Worm (Caenorhabditis elegans) whole organism, L1 larva: ENCODE results near the gene atx-2.

Source experiments
- C04F5.9 ChIP-seq: sonication (generic microtip); optimal IDR thresholded peaks from 2 replicates; lab custom pipeline; 2016; ENCODE audit warnings: missing genetic modification characterization, missing compliant biosample characterization
- C16A3.4 ChIP-seq: fragments of 150-350 bp; optimal IDR thresholded peaks from 2 replicates; lab custom pipeline; 2014; ENCODE audit warnings: missing biosample characterization, missing genetic modification characterization
- F16B12.6 ChIP-seq: fragments of 150-350 bp; optimal IDR thresholded peaks from 2 replicates; lab custom pipeline; 2014; ENCODE audit warnings: missing biosample characterization, missing genetic modification characterization
- aha-1 ChIP-seq: fragments of 150-350 bp; optimal IDR thresholded peaks from 2 replicates; lab custom pipeline; 2014; ENCODE audit warnings: missing biosample characterization, missing genetic modification characterization
- ama-1 ChIP-seq: fragments of 150-350 bp; optimal IDR thresholded peaks from 2 replicates; lab custom pipeline; 2014
- blmp-1 ChIP-seq: fragments of 150-350 bp; optimal IDR thresholded peaks from 2 replicates; lab custom pipeline; 2014; ENCODE audit warnings: missing biosample characterization, missing genetic modification characterization
- ceh-63 ChIP-seq: fragments of 200-800 bp; sonication (Bioruptor generic); optimal IDR thresholded peaks from 2 replicates; lab custom pipeline; 2018; ENCODE audit warnings: mild to moderate bottlenecking, missing genetic modification characterization, missing compliant biosample characterization
- ceh-8 ChIP-seq: fragments of 200-800 bp; sonication (Bioruptor generic); optimal IDR thresholded peaks from 2 replicates; lab custom pipeline; 2018; ENCODE audit warnings: mild to moderate bottlenecking, missing genetic modification characterization, moderate library complexity, missing compliant biosample characterization
- ceh-90 ChIP-seq: sonication (generic microtip); optimal IDR thresholded peaks from 2 replicates; lab custom pipeline; 2016; ENCODE audit warnings: missing genetic modification characterization, missing compliant biosample characterization
- dpl-1 ChIP-seq, 3 experiments: fragments of 150-350 bp in 2 of 3; sonication (generic microtip) in 1 of 3; optimal IDR thresholded peaks; 2 replicates each; lab custom pipeline; 2014 to 2017; ENCODE audit warnings: missing biosample characterization in 3 of 3, missing genetic modification characterization in 3 of 3, missing genetic modification reagents in 3 of 3
- efl-1 ChIP-seq, 4 experiments: fragments of 150-350 bp; optimal IDR thresholded peaks in 3 of 4; peaks in 1 of 4; 1 replicate in 1 of 4; 2 replicates in 3 of 4; lab custom pipeline; 2014; ENCODE audit warnings: missing biosample characterization in 2 of 4, missing genetic modification characterization in 2 of 4, missing genetic modification reagents in 2 of 4
- efl-3 ChIP-seq: fragments of 200-800 bp; sonication (Bioruptor generic); optimal IDR thresholded peaks from 2 replicates; lab custom pipeline; 2018; ENCODE audit warnings: mild to moderate bottlenecking, missing genetic modification characterization, missing compliant biosample characterization
- egl-27 ChIP-seq, 2 experiments: fragments of 150-350 bp in 1 of 2; sonication (generic microtip); optimal IDR thresholded peaks; 3 replicates each; lab custom pipeline; 2017 to 2018; ENCODE audit warnings: missing biosample characterization in 2 of 2, missing genetic modification characterization in 2 of 2, missing genetic modification reagents in 2 of 2
- elt-3 ChIP-seq, 6 experiments: fragments of 150-350 bp in 1 of 6; sonication (generic microtip); optimal IDR thresholded peaks; 2 replicates each; lab custom pipeline; 2017 to 2018; ENCODE audit warnings: missing biosample characterization in 6 of 6, missing genetic modification characterization in 6 of 6, inconsistent platforms in 1 of 6
- ets-5 ChIP-seq: fragments of 200-800 bp; sonication (Bioruptor generic); IDR thresholded peaks from 2 replicates; pipeline ENCODE4 v1.3.6; 2022; ENCODE audit warnings: missing genetic modification characterization, missing compliant biosample characterization
- fkh-4 ChIP-seq: sonication (generic microtip); optimal IDR thresholded peaks from 2 replicates; lab custom pipeline; 2016; ENCODE audit warnings: missing compliant biosample characterization, missing genetic modification characterization, borderline replicate concordance
- fkh-8 ChIP-seq: sonication (generic microtip); optimal IDR thresholded peaks from 2 replicates; lab custom pipeline; 2016; ENCODE audit warnings: mild to moderate bottlenecking, missing genetic modification characterization, missing compliant biosample characterization
- fos-1 ChIP-seq: fragments of 150-350 bp; optimal IDR thresholded peaks from 2 replicates; lab custom pipeline; 2014; ENCODE audit warnings: missing biosample characterization, missing genetic modification characterization
- hlh-17 ChIP-seq: fragments of 200-800 bp; sonication (Bioruptor generic); optimal IDR thresholded peaks from 2 replicates; lab custom pipeline; 2018; ENCODE audit warnings: missing genetic modification characterization, mild to moderate bottlenecking, missing compliant biosample characterization, moderate library complexity, borderline replicate concordance
- hlh-4 ChIP-seq: sonication (generic microtip); optimal IDR thresholded peaks from 2 replicates; lab custom pipeline; 2016; ENCODE audit warnings: mild to moderate bottlenecking, missing genetic modification characterization, missing compliant biosample characterization
- jun-1 ChIP-seq: fragments of 150-350 bp; optimal IDR thresholded peaks from 2 replicates; lab custom pipeline; 2014; ENCODE audit warnings: missing biosample characterization, missing genetic modification reagents, missing genetic modification characterization
- lin-35 ChIP-seq, 2 experiments: fragments of 150-350 bp; optimal IDR thresholded peaks; 2 replicates each; lab custom pipeline; 2014; ENCODE audit warnings: missing biosample characterization in 2 of 2, missing genetic modification characterization in 2 of 2, missing genetic modification reagents in 2 of 2
- lsy-2 ChIP-seq, 2 experiments: fragments of 150-350 bp; optimal IDR thresholded peaks; 2 replicates each; lab custom pipeline; 2014; ENCODE audit warnings: missing biosample characterization in 2 of 2, missing genetic modification characterization in 2 of 2
- mdl-1 ChIP-seq, 2 experiments: fragments of 150-350 bp; optimal IDR thresholded peaks; 2 replicates each; lab custom pipeline; 2014 to 2017; ENCODE audit warnings: missing biosample characterization in 2 of 2, missing genetic modification characterization in 2 of 2, inconsistent platforms in 1 of 2
- mef-2 ChIP-seq: fragments of 150-350 bp; optimal IDR thresholded peaks from 2 replicates; lab custom pipeline; 2014; ENCODE audit warnings: missing biosample characterization, missing genetic modification characterization
- mep-1 ChIP-seq: fragments of 150-350 bp; optimal IDR thresholded peaks from 2 replicates; lab custom pipeline; 2014; ENCODE audit warnings: missing biosample characterization, missing genetic modification characterization
- nhr-11 ChIP-seq: fragments of 150-350 bp; optimal IDR thresholded peaks from 2 replicates; lab custom pipeline; 2014; ENCODE audit warnings: missing biosample characterization, missing genetic modification characterization
- nhr-12 ChIP-seq: sonication (generic microtip); optimal IDR thresholded peaks from 2 replicates; lab custom pipeline; 2017; ENCODE audit warnings: missing biosample characterization, missing genetic modification characterization
- nhr-20 ChIP-seq: sonication (generic microtip); optimal IDR thresholded peaks from 2 replicates; lab custom pipeline; 2016; ENCODE audit warnings: mild to moderate bottlenecking, missing genetic modification characterization, missing compliant biosample characterization
- nhr-28 ChIP-seq: fragments of 150-350 bp; optimal IDR thresholded peaks from 2 replicates; lab custom pipeline; 2014; ENCODE audit warnings: missing biosample characterization, missing genetic modification characterization
- nhr-84 ChIP-seq: sonication (generic microtip); optimal IDR thresholded peaks from 2 replicates; lab custom pipeline; 2017; ENCODE audit warnings: missing biosample characterization, missing genetic modification characterization
- nhr-85 ChIP-seq: sonication (generic microtip); peaks from one replicate; lab custom pipeline; 2016; ENCODE audit warnings: missing genetic modification characterization, inconsistent platforms, missing compliant biosample characterization
- pax-3 ChIP-seq: fragments of 200-800 bp; sonication (Bioruptor generic); optimal IDR thresholded peaks from 2 replicates; lab custom pipeline; 2018; ENCODE audit warnings: mild to moderate bottlenecking, missing genetic modification characterization, moderate library complexity, missing compliant biosample characterization
- pqm-1 ChIP-seq: sonication (generic microtip); optimal IDR thresholded peaks from 3 replicates; lab custom pipeline; 2017; ENCODE audit warnings: missing biosample characterization, missing genetic modification characterization
- rnt-1 ChIP-seq: sonication (generic microtip); optimal IDR thresholded peaks from 2 replicates; lab custom pipeline; 2016; ENCODE audit warnings: mild to moderate bottlenecking, missing genetic modification characterization, moderate library complexity, missing compliant biosample characterization
- sup-37 ChIP-seq: fragments of 200-800 bp; sonication (Bioruptor generic); optimal IDR thresholded peaks from 2 replicates; lab custom pipeline; 2018; ENCODE audit warnings: mild to moderate bottlenecking, missing genetic modification characterization, missing compliant biosample characterization
- swsn-7 ChIP-seq: sonication (generic microtip); optimal IDR thresholded peaks from 2 replicates; lab custom pipeline; 2016; ENCODE audit warnings: missing genetic modification characterization, missing compliant biosample characterization
- unc-30 ChIP-seq: sonication (generic microtip); optimal IDR thresholded peaks from 2 replicates; lab custom pipeline; 2017; ENCODE audit warnings: missing biosample characterization, missing genetic modification characterization
- unc-86 ChIP-seq: sonication (generic microtip); optimal IDR thresholded peaks from 2 replicates; lab custom pipeline; 2016; ENCODE audit warnings: missing genetic modification characterization, missing compliant biosample characterization
- zag-1 ChIP-seq: fragments of 150-350 bp; optimal IDR thresholded peaks from 2 replicates; lab custom pipeline; 2014; ENCODE audit warnings: missing biosample characterization, missing genetic modification characterization
- ztf-11 ChIP-seq, 2 experiments: sonication (generic microtip); optimal IDR thresholded peaks; 2 replicates each; lab custom pipeline; 2016 to 2017; ENCODE audit warnings: missing genetic modification characterization in 2 of 2, missing biosample characterization in 1 of 2, missing compliant biosample characterization in 1 of 2

The atx-2 gene

ce11 chrIII:10481988-10482387 lies 20.8 kb downstream of the atx-2 start, which contains the start of gene D2045.8:
Gene D2045.8, plus strand, starts transcription at chrIII:10482288.
- TF ChIP-seq unc-86 (tag; lab: Kevin White, UChicago): no peak
- no peak for TF ChIP-seq nhr-12 (tag; lab: Kevin White, UChicago)
- TF ChIP-seq lin-35 (GFP tag; optimal IDR thresholded peaks at IDR 0.05; lab: Kevin White, UChicago): no peak
- no peak for TF ChIP-seq blmp-1 (tag; lab: Kevin White, UChicago)
- no peak for TF ChIP-seq unc-30 (tag; lab: Kevin White, UChicago)
- TF ChIP-seq C04F5.9 (tag; lab: Kevin White, UChicago): no peak
- TF ChIP-seq zag-1 (tag; lab: Kevin White, UChicago): no peak

ce11 chrIII:10486455-10486854 lies 25.3 kb downstream of the atx-2 start:
- TF ChIP-seq ceh-8 (GFP tag; lab: Kevin White, UChicago): no peak
- no peak for TF ChIP-seq F16B12.6
- no peak for TF ChIP-seq efl-1 (optimal IDR thresholded peaks at IDR 0.05; lab: Kevin White, UChicago)
- TF ChIP-seq efl-1 (GFP tag; optimal IDR thresholded peaks at IDR 0.05 in 1 of 2; lab: Kevin White, UChicago): peak in 1 of 2 experiments; percentile 40
- TF ChIP-seq elt-3 (tag; optimal IDR thresholded peaks at IDR 0.05; lab: Kevin White, UChicago): peak in 4 of 6 experiments; percentile 14 to 61 (median 52)
- TF ChIP-seq nhr-85 (tag; lab: Kevin White, UChicago): peak; percentile 36
- peak; percentile 78 for TF ChIP-seq blmp-1 (tag; lab: Kevin White, UChicago)

ce11 chrIII:10488052-10488451 lies 26.9 kb downstream of the atx-2 start, which contains the start of gene ptr-25:
Gene ptr-25, plus strand, starts transcription at chrIII:10488124.
- TF ChIP-seq hlh-17 (GFP tag; lab: Kevin White, UChicago): no peak
- TF ChIP-seq efl-1 (optimal IDR thresholded peaks at IDR 0.05; lab: Kevin White, UChicago): no peak
- peak in 1 of 2 experiments; percentile 75 for TF ChIP-seq efl-1 (GFP tag; optimal IDR thresholded peaks at IDR 0.05 in 1 of 2; lab: Kevin White, UChicago)
- TF ChIP-seq, all 84 proteins: peak for 1

- TF ChIP-seq efl-3 (GFP tag; lab: Kevin White, UChicago) (no peak), C04F5.9 (tag; lab: Kevin White, UChicago) (no peak), pqm-1 (tag; lab: Kevin White, UChicago) (no peak), elt-3 (tag; optimal IDR thresholded peaks at IDR 0.05; lab: Kevin White, UChicago) (no peak), egl-27 (tag; optimal IDR thresholded peaks at IDR 0.05; lab: Kevin White, UChicago) (no peak), nhr-85 (tag; lab: Kevin White, UChicago) (no peak), ceh-63 (no peak), pax-3 (no peak), nhr-20 (tag; lab: Kevin White, UChicago) (no peak), mef-2 (tag; lab: Kevin White, UChicago) (no peak), ets-5 (GFP tag; lab: Robert Waterston, UW) (no peak), sup-37 (GFP tag; lab: Kevin White, UChicago) (no peak), jun-1 (tag; lab: Kevin White, UChicago) (no peak), rnt-1 (no peak), ama-1 (lab: Kevin White, UChicago) (no peak), dpl-1 (GFP tag; optimal IDR thresholded peaks at IDR 0.05; lab: Kevin White, UChicago) (no peak), lin-35 (GFP tag; optimal IDR thresholded peaks at IDR 0.05; lab: Kevin White, UChicago) (no peak)
Measured at ce11 chrIII:10503753-10504152, 42.6 kb downstream of the atx-2 start, which contains the start of gene rab-33. Gene rab-33, minus strand, starts transcription at chrIII:10503853.

- TF ChIP-seq fkh-8: peak; percentile 82
- peak; percentile 84 for TF ChIP-seq blmp-1 (tag; lab: Kevin White, UChicago)
- TF ChIP-seq mdl-1 (tag; optimal IDR thresholded peaks at IDR 0.05; lab: Kevin White, UChicago): peak in 1 of 2 experiments; percentile 17
- TF ChIP-seq lsy-2 (tag; optimal IDR thresholded peaks at IDR 0.05; lab: Kevin White, UChicago): peak; percentile 87 to 89
- TF ChIP-seq nhr-11: no peak
- TF ChIP-seq nhr-84 (tag; lab: Kevin White, UChicago): no peak
- TF ChIP-seq C04F5.9 (tag; lab: Kevin White, UChicago): peak; percentile 60
- TF ChIP-seq fos-1: peak; percentile 39
- TF ChIP-seq egl-27 (tag; optimal IDR thresholded peaks at IDR 0.05; lab: Kevin White, UChicago): no peak
- no peak for TF ChIP-seq hlh-4 (tag; lab: Kevin White, UChicago)
- TF ChIP-seq ztf-11 (tag; optimal IDR thresholded peaks at IDR 0.05; lab: Kevin White, UChicago): peak in 1 of 2 experiments; percentile 67
- no peak for TF ChIP-seq ceh-63
- TF ChIP-seq mep-1 (tag; lab: Kevin White, UChicago): peak; percentile 88
- peak; percentile 80 to 86 for TF ChIP-seq efl-1 (optimal IDR thresholded peaks at IDR 0.05; lab: Kevin White, UChicago)
- peak; percentile 82 to 97 for TF ChIP-seq efl-1 (GFP tag; optimal IDR thresholded peaks at IDR 0.05 in 1 of 2; lab: Kevin White, UChicago)
- TF ChIP-seq pqm-1 (tag; lab: Kevin White, UChicago): no peak
- no peak for TF ChIP-seq nhr-28 (tag; lab: Kevin White, UChicago)
- peak; percentile 89 for TF ChIP-seq C16A3.4 (tag; lab: Kevin White, UChicago)
- TF ChIP-seq dpl-1 (GFP tag; optimal IDR thresholded peaks at IDR 0.05; lab: Kevin White, UChicago): peak; percentile 76 to 83 (median 80)
- TF ChIP-seq fkh-4 (tag; lab: Kevin White, UChicago): no peak
- TF ChIP-seq lin-35 (GFP tag; optimal IDR thresholded peaks at IDR 0.05; lab: Kevin White, UChicago): peak; percentile 84 to 88
- TF ChIP-seq ceh-90 (tag; lab: Kevin White, UChicago): no peak
- TF ChIP-seq swsn-7: peak; percentile 86
- TF ChIP-seq unc-86 (tag; lab: Kevin White, UChicago): peak; percentile 70
- no peak for TF ChIP-seq aha-1 (tag; lab: Kevin White, UChicago)
- TF ChIP-seq hlh-17 (GFP tag; lab: Kevin White, UChicago): no peak
Measured at ce11 chrIII:10505182-10505581, 44.0 kb downstream of the atx-2 start, which contains the start of the genes taf-11.3 and urm-1. Gene taf-11.3, minus strand, starts transcription at chrIII:10505250. Gene urm-1, plus strand, starts transcription at chrIII:10505480.
